Fruit fly (Drosophila melanogaster): ENCODE data around the gene Rbsn-5.
A peak's percentile ranks its signal among the peaks of the same experiment; 100 is the strongest.

The Rbsn-5 gene

DNA sequence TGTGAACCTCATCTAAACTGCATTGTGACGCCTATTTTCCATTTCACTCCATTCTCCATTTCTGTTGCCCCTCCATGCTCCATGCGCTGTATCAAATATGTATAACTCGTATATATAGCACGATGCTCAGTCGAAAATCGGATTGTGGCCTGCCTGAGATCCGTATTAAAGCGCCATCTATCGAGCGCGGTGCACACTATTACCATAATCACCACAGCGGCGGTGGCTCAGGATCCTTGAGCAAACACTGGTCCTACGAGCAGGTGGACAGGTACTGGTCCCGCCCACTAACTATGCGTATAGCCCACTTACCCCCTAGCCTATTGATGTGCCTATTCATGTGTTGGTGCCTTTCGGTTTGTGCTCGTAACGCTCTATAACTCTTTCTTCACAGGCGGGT, 25.4 kb downstream of the Rbsn-5 start (continued):
- no peak for TF ChIP-seq CG10462 (GFP tag; optimal IDR thresholded peaks at IDR 0.05)
- TF ChIP-seq CTCF (GFP tag; optimal IDR thresholded peaks at IDR 0.05) = peak; percentile 80
- TF ChIP-seq CG2712 (tag; optimal IDR thresholded peaks at IDR 0.05) = no peak
- no peak for TF ChIP-seq CG15601 (tag; optimal IDR thresholded peaks at IDR 0.05)
- no peak for TF ChIP-seq CG6175 (GFP tag; IDR thresholded peaks at IDR 0.05)
- no peak for TF ChIP-seq Bgb (GFP tag; IDR thresholded peaks at IDR 0.05; ENCODE audit: partially characterized antibody)
- peak; percentile 20; the same call in 1 of the 2 replicates for TF ChIP-seq CG16779 (GFP tag; IDR thresholded peaks at IDR 0.05)
- no peak for TF ChIP-seq lola (GFP tag; optimal IDR thresholded peaks at IDR 0.05)
- no peak for TF ChIP-seq Tbp (GFP tag; optimal IDR thresholded peaks at IDR 0.05)

DNA sequence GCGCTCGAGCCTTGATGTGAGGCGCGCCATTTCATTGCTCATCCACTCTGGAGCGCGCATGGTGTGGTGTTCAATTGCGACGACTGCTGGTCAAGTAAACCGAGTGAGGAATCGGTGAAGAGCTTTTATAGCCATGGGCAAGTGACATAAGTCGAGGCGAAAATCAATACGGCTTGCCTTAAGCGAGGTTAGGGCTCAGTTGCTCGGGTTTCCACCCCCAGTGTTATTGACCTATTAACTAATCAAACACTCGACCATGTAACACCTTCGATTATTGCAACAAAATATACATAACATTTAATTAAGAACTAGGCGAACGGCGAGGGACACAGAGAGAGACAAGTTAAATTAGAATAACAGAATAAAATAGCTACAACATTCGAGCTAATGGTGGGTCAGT, 31.0 kb downstream of the Rbsn-5 start, which contains the start of gene CG34134:
TSS of gene CG34134 (minus strand) at position 101 of the 400 bp plus-strand sequence.
- TF ChIP-seq CG9817 (tag; optimal IDR thresholded peaks at IDR 0.05) = no peak
- no peak for TF ChIP-seq tup (GFP tag; optimal IDR thresholded peaks at IDR 0.05)
- TF ChIP-seq Meics (GFP tag; optimal IDR thresholded peaks at IDR 0.05) = no peak
- no peak for TF ChIP-seq Drgx (GFP tag; IDR thresholded peaks at IDR 0.05)
- no peak for TF ChIP-seq tna (GFP tag; IDR thresholded peaks at IDR 0.05; ENCODE audit: partially characterized antibody)
- TF ChIP-seq Ptx1 (GFP tag; IDR thresholded peaks at IDR 0.05) = no peak
- TF ChIP-seq chif (GFP tag; optimal IDR thresholded peaks at IDR 0.05) = no peak
- no peak for TF ChIP-seq CG16863 (GFP tag; optimal IDR thresholded peaks at IDR 0.05)
- TF ChIP-seq CG14860 (GFP tag; IDR thresholded peaks at IDR 0.05; ENCODE audit: partially characterized antibody) = no peak
- TF ChIP-seq CG10209 (GFP tag; optimal IDR thresholded peaks at IDR 0.05) = no peak
- TF ChIP-seq exex (tag; optimal IDR thresholded peaks at IDR 0.05) = no peak
- TF ChIP-seq ham (GFP tag; IDR thresholded peaks at IDR 0.05) = no peak
- no peak for TF ChIP-seq CG32767 (GFP tag; IDR thresholded peaks at IDR 0.05)
- TF ChIP-seq CG12155 (GFP tag; optimal IDR thresholded peaks at IDR 0.05) = no peak
- no peak for TF ChIP-seq CG10654 (GFP tag; optimal IDR thresholded peaks at IDR 0.05)

DNA sequence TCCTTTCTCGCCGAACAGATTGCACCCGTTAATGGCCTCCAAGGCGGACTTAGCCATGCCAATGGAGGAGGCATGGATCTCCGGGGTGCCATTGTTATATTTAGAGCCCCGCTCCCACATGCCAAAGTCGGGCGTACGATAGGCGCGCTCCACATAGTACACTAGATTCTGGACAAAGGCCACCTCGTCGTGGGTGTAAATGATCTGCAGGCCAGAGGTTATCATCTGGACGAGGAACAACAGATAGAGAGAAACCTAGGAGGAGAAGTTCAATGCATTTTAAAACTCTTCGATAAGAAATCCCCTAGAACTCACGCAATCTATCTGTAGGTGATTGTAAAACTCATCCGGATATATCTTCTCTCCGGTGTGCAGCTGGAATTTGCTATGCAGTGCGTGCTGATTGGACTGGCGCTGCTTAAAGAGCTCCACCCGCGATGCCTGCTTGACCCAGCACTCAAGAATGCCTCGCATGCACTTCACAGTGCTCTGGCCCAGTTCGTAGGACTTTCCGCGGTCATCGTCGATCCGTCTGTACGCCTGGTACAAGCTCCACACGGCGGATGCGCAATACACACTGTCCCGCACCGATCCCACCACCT, 36.2 kb downstream of the Rbsn-5 start:
- TF ChIP-seq H2.0 (GFP tag; IDR thresholded peaks at IDR 0.05) = no peak
- no peak for TF ChIP-seq CG17361 (GFP tag; IDR thresholded peaks at IDR 0.05)
- no peak for TF ChIP-seq CG9817 (tag; optimal IDR thresholded peaks at IDR 0.05)
- TF ChIP-seq CG3995 (GFP tag; optimal IDR thresholded peaks at IDR 0.05) = no peak
- no peak for TF ChIP-seq CG6654 (GFP tag; optimal IDR thresholded peaks at IDR 0.05)
- TF ChIP-seq Kr (GFP tag; optimal IDR thresholded peaks at IDR 0.05) = no peak
- no peak for TF ChIP-seq CG15479 (GFP tag; optimal IDR thresholded peaks at IDR 0.05)
- no peak for TF ChIP-seq CG14441 (GFP tag; IDR thresholded peaks at IDR 0.05)
- no peak for TF ChIP-seq nom (GFP tag; optimal IDR thresholded peaks at IDR 0.05)
- no peak for TF ChIP-seq CG3838 (GFP tag; optimal IDR thresholded peaks at IDR 0.05)
- TF ChIP-seq corto (GFP tag; optimal IDR thresholded peaks at IDR 0.05) = no peak
- TF ChIP-seq Nf-YB (GFP tag; optimal IDR thresholded peaks at IDR 0.05) = no peak
- no peak for TF ChIP-seq sisA (GFP tag; IDR thresholded peaks at IDR 0.05)
- TF ChIP-seq ken (GFP tag; IDR thresholded peaks at IDR 0.05) = peak; percentile 31; the same call in 1 of the 3 replicates
- TF ChIP-seq CG14860 (GFP tag; IDR thresholded peaks at IDR 0.05; ENCODE audit: partially characterized antibody) = 0 out of 3 replicates have a peak, but pooled peaks have one; percentile 35
- TF ChIP-seq CG10543 (GFP tag; optimal IDR thresholded peaks at IDR 0.05) = no peak

Data from whole organism, embryonic.